Worm (Caenorhabditis elegans) whole organism, midembryonic: ENCODE measurements around the gene F17E9.16.

Experiments used
- T22C8.4 ChIP-seq: fragments of 200-800 bp; sonication (Bioruptor generic); IDR thresholded peaks from 2 replicates; pipeline ENCODE4 v1.3.6; 2022; ENCODE audit warnings: missing genetic modification characterization, missing compliant biosample characterization
- cog-1 ChIP-seq: sonication (generic microtip); optimal IDR thresholded peaks from 2 replicates; lab custom pipeline; 2016; ENCODE audit warnings: missing genetic modification characterization, missing compliant biosample characterization
- flt-1 ChIP-seq: fragments of 200-800 bp; sonication (Bioruptor generic); IDR thresholded peaks from 2 replicates; pipeline ENCODE4 v1.3.6; 2022; ENCODE audit warnings: missing genetic modification characterization, missing compliant biosample characterization
- klf-2 ChIP-seq: fragments of 200-800 bp; sonication (Bioruptor generic); conservative IDR thresholded peaks from 2 replicates; pipeline ENCODE4 v1.3.6; 2022; ENCODE audit warnings: missing genetic modification reagents, missing genetic modification characterization, missing compliant biosample characterization
- med-1 ChIP-seq: sonication (generic microtip); optimal IDR thresholded peaks from 2 replicates; lab custom pipeline; 2017; ENCODE audit warnings: missing genetic modification characterization, mild to moderate bottlenecking, missing compliant biosample characterization, antibody characterized with exemption, missing genetic modification reagents; ENCODE audit not compliant: insufficient read depth
- ref-1 ChIP-seq: fragments of 200-800 bp; sonication (Bioruptor generic); conservative IDR thresholded peaks from 2 replicates; pipeline ENCODE4 v1.3.6; 2022; ENCODE audit warnings: missing genetic modification reagents, missing genetic modification characterization, missing compliant biosample characterization
- tab-1 ChIP-seq: fragments of 200-800 bp; sonication (Bioruptor generic); IDR thresholded peaks from 2 replicates; pipeline ENCODE4 v1.3.6; 2022; ENCODE audit warnings: missing genetic modification characterization, missing compliant biosample characterization
- ztf-23 ChIP-seq: fragments of 200-800 bp; sonication (Bioruptor generic); IDR thresholded peaks from 2 replicates; pipeline ENCODE4 v1.3.6; 2022; ENCODE audit warnings: missing genetic modification reagents, missing genetic modification characterization, missing compliant biosample characterization
- ztf-29 ChIP-seq: fragments of 200-800 bp; sonication (Bioruptor generic); IDR thresholded peaks from 2 replicates; pipeline ENCODE4 v1.3.6; 2022; ENCODE audit warnings: missing genetic modification reagents, missing genetic modification characterization, missing compliant biosample characterization

- TF ChIP-seq ztf-23 (no peak), ztf-29 (GFP tag; lab: Robert Waterston, UW) (no peak), klf-2 (no peak), cog-1 (tag; lab: Kevin White, UChicago) (no peak), flt-1 (GFP tag; lab: Robert Waterston, UW) (no peak), med-1 (GFP tag; lab: Kevin White, UChicago) (no peak), ref-1 (no peak), T22C8.4 (GFP tag; lab: Robert Waterston, UW) (no peak), tab-1 (GFP tag; lab: Robert Waterston, UW) (no peak)
Observed at ce11 chrIV:8325667-8326066, 26.5 kb upstream of the F17E9.16 start, which contains the start of gene F35H10.3.
